Worm (Caenorhabditis elegans) whole organism, L4 larva: ENCODE data around the gene F13E9.9.

Source experiments
- F10B5.3 ChIP-seq: sonication (generic microtip); optimal IDR thresholded peaks from 2 replicates; lab custom pipeline; 2016; ENCODE audit warnings: mild to moderate bottlenecking, missing genetic modification characterization, missing compliant biosample characterization
- F26F4.8 ChIP-seq: fragments of 200-800 bp; sonication (Bioruptor generic); conservative IDR thresholded peaks from 2 replicates; pipeline ENCODE4 v1.3.6; 2022; ENCODE audit warnings: missing genetic modification characterization, missing compliant biosample characterization
- F37D6.2 ChIP-seq: sonication (generic microtip); optimal IDR thresholded peaks from 2 replicates; lab custom pipeline; 2016; ENCODE audit warnings: mild to moderate bottlenecking, missing genetic modification characterization, missing compliant biosample characterization
- F49E8.2 ChIP-seq: sonication (generic microtip); optimal IDR thresholded peaks from 2 replicates; lab custom pipeline; 2016; ENCODE audit warnings: missing compliant biosample characterization, mild to moderate bottlenecking, missing genetic modification characterization, borderline replicate concordance
- R02D3.7 ChIP-seq: fragments of 150-350 bp; sonication (generic microtip); optimal IDR thresholded peaks from 3 replicates; lab custom pipeline; 2014; ENCODE audit warnings: missing biosample characterization, missing genetic modification characterization
- T26A8.4 ChIP-seq: fragments of 200-800 bp; sonication (Bioruptor generic); IDR thresholded peaks from 2 replicates; pipeline ENCODE4 v1.3.6; 2022; ENCODE audit warnings: missing genetic modification characterization, missing compliant biosample characterization
- Y105C5A.15 ChIP-seq: fragments of 200-800 bp; sonication (Bioruptor generic); IDR thresholded peaks from 2 replicates; pipeline ENCODE4 v1.3.6; 2022; ENCODE audit warnings: missing genetic modification characterization, missing compliant biosample characterization
- Y48G9A.11 ChIP-seq: fragments of 200-800 bp; sonication (Bioruptor generic); IDR thresholded peaks from 2 replicates; pipeline ENCODE4 v1.3.6; 2022; ENCODE audit warnings: missing genetic modification reagents, missing genetic modification characterization, missing compliant biosample characterization
- ZK337.2 ChIP-seq: fragments of 200-800 bp; sonication (Bioruptor generic); IDR thresholded peaks from 2 replicates; pipeline ENCODE4 v1.3.6; 2022; ENCODE audit warnings: missing genetic modification reagents, missing genetic modification characterization, missing compliant biosample characterization
- ama-1 ChIP-seq: fragments of 150-350 bp; optimal IDR thresholded peaks from 2 replicates; lab custom pipeline; 2014; ENCODE audit warnings: inconsistent platforms, mixed read lengths
- arid-1 ChIP-seq: fragments of 200-800 bp; sonication (Bioruptor generic); conservative IDR thresholded peaks from 2 replicates; pipeline ENCODE4 v1.3.6; 2022; ENCODE audit warnings: missing genetic modification reagents, missing genetic modification characterization, missing compliant biosample characterization
- ceh-20 ChIP-seq: fragments of 200-800 bp; sonication (Bioruptor generic); IDR thresholded peaks from 2 replicates; pipeline ENCODE4 v1.3.6; 2022; ENCODE audit warnings: missing genetic modification reagents, missing genetic modification characterization, missing compliant biosample characterization
- ceh-28 ChIP-seq: fragments of 150-350 bp; optimal IDR thresholded peaks from 2 replicates; lab custom pipeline; 2014; ENCODE audit warnings: missing biosample characterization, missing genetic modification reagents, missing genetic modification characterization
- ceh-32 ChIP-seq: sonication (generic microtip); optimal IDR thresholded peaks from 2 replicates; lab custom pipeline; 2016; ENCODE audit warnings: mild to moderate bottlenecking, missing genetic modification characterization, missing compliant biosample characterization; ENCODE audit not compliant: poor library complexity
- ceh-62 ChIP-seq: sonication (generic microtip); optimal IDR thresholded peaks from 2 replicates; lab custom pipeline; 2017; ENCODE audit warnings: missing biosample characterization, missing genetic modification characterization
- ceh-82 ChIP-seq: sonication (generic microtip); optimal IDR thresholded peaks from 2 replicates; lab custom pipeline; 2017; ENCODE audit warnings: missing biosample characterization, missing genetic modification characterization
- daf-12 ChIP-seq: fragments of 150-350 bp; optimal IDR thresholded peaks from 2 replicates; lab custom pipeline; 2014; ENCODE audit warnings: missing biosample characterization, missing genetic modification reagents, missing genetic modification characterization
- daf-16 ChIP-seq, 3 experiments: sonication (generic microtip); optimal IDR thresholded peaks; 2 replicates each; lab custom pipeline; 2016 to 2017; ENCODE audit warnings: missing genetic modification characterization in 3 of 3, missing genetic modification reagents in 3 of 3, mild to moderate bottlenecking in 2 of 3, missing compliant biosample characterization in 2 of 3, missing biosample characterization in 1 of 3, moderate library complexity in 1 of 3
- dmd-8 ChIP-seq: fragments of 200-800 bp; sonication (Bioruptor generic); IDR thresholded peaks from 2 replicates; pipeline ENCODE4 v1.3.6; 2022; ENCODE audit warnings: missing genetic modification characterization, missing compliant biosample characterization
- dpl-1 ChIP-seq: fragments of 150-350 bp; optimal IDR thresholded peaks from 2 replicates; lab custom pipeline; 2014; ENCODE audit warnings: missing biosample characterization, missing genetic modification reagents, missing genetic modification characterization
- egl-27 ChIP-seq: sonication (generic microtip); optimal IDR thresholded peaks from 3 replicates; lab custom pipeline; 2017; ENCODE audit warnings: missing biosample characterization, missing genetic modification reagents, missing genetic modification characterization
- fkh-10 ChIP-seq: fragments of 150-350 bp; optimal IDR thresholded peaks from 2 replicates; lab custom pipeline; 2014; ENCODE audit warnings: missing biosample characterization, missing genetic modification reagents, missing genetic modification characterization
- gei-8 ChIP-seq: fragments of 200-800 bp; sonication (Bioruptor generic); optimal IDR thresholded peaks from 2 replicates; lab custom pipeline; 2018; ENCODE audit warnings: mild to moderate bottlenecking, missing genetic modification characterization, missing compliant biosample characterization
- hlh-11 ChIP-seq: fragments of 200-800 bp; sonication (Bioruptor generic); optimal IDR thresholded peaks from 2 replicates; lab custom pipeline; 2018; ENCODE audit warnings: mild to moderate bottlenecking, missing genetic modification characterization, missing compliant biosample characterization
- lin-13 ChIP-seq: fragments of 150-350 bp; optimal IDR thresholded peaks from 2 replicates; lab custom pipeline; 2014; ENCODE audit warnings: missing biosample characterization, missing genetic modification reagents, missing genetic modification characterization
- lin-15B ChIP-seq: fragments of 150-350 bp; sonication (generic microtip); optimal IDR thresholded peaks from 3 replicates; lab custom pipeline; 2014; ENCODE audit warnings: missing biosample characterization, missing genetic modification characterization
- lin-29 ChIP-seq: fragments of 200-800 bp; sonication (Bioruptor generic); IDR thresholded peaks from 2 replicates; pipeline ENCODE4 v1.3.6; 2022; ENCODE audit warnings: missing genetic modification reagents, missing genetic modification characterization, missing compliant biosample characterization
- madf-9 ChIP-seq: fragments of 200-800 bp; sonication (Bioruptor generic); conservative IDR thresholded peaks from 2 replicates; pipeline ENCODE4 v1.3.6; 2022; ENCODE audit warnings: missing genetic modification reagents, missing genetic modification characterization, missing compliant biosample characterization
- mes-2 ChIP-seq: sonication (generic microtip); optimal IDR thresholded peaks from 2 replicates; lab custom pipeline; 2016; ENCODE audit warnings: missing genotype, mild to moderate bottlenecking, missing genetic modification characterization, missing compliant biosample characterization; ENCODE audit not compliant: poor library complexity, severe bottlenecking
- nhr-102 ChIP-seq: sonication (generic microtip); optimal IDR thresholded peaks from 2 replicates; lab custom pipeline; 2016; ENCODE audit warnings: mild to moderate bottlenecking, missing genetic modification characterization, moderate library complexity, missing compliant biosample characterization
- nhr-11 ChIP-seq: fragments of 150-350 bp; optimal IDR thresholded peaks from 2 replicates; lab custom pipeline; 2014; ENCODE audit warnings: missing biosample characterization, missing genetic modification characterization
- nhr-237 ChIP-seq: sonication (generic microtip); optimal IDR thresholded peaks from 2 replicates; lab custom pipeline; 2017; ENCODE audit warnings: missing biosample characterization, missing genetic modification characterization
- nhr-25 ChIP-seq: sonication (generic microtip); optimal IDR thresholded peaks from 2 replicates; lab custom pipeline; 2017; ENCODE audit warnings: missing genetic modification characterization, mild to moderate bottlenecking, missing compliant biosample characterization, antibody characterized with exemption, moderate library complexity, borderline replicate concordance; ENCODE audit not compliant: insufficient read depth
- nhr-41 ChIP-seq: fragments of 200-800 bp; sonication (Bioruptor generic); IDR thresholded peaks from 2 replicates; pipeline ENCODE4 v1.3.6; 2022; ENCODE audit warnings: missing genetic modification reagents, missing genetic modification characterization, missing compliant biosample characterization
- pha-4 ChIP-seq, 2 experiments: fragments of 150-350 bp in 1 of 2; fragments of 200-800 bp in 1 of 2; sonication (Bioruptor generic) in 1 of 2; IDR thresholded peaks in 1 of 2; optimal IDR thresholded peaks in 1 of 2; 2 replicates each; pipeline versions ENCODE4 v1.3.6 to Lab custom; 2014 to 2022; ENCODE audit warnings: missing genetic modification characterization in 2 of 2, missing genetic modification reagents in 2 of 2, missing biosample characterization in 1 of 2, missing compliant biosample characterization in 1 of 2
- pqm-1 ChIP-seq: sonication (generic microtip); optimal IDR thresholded peaks from 2 replicates; lab custom pipeline; 2017; ENCODE audit warnings: missing biosample characterization, missing genetic modification characterization
- saeg-2 ChIP-seq: fragments of 200-800 bp; sonication (Bioruptor generic); IDR thresholded peaks from 2 replicates; pipeline ENCODE4 v1.3.6; 2022; ENCODE audit warnings: missing genetic modification reagents, missing genetic modification characterization, missing compliant biosample characterization
- sdz-12 ChIP-seq: fragments of 200-800 bp; sonication (Bioruptor generic); optimal IDR thresholded peaks from 2 replicates; lab custom pipeline; 2018; ENCODE audit warnings: mild to moderate bottlenecking, missing genetic modification characterization, missing compliant biosample characterization
- skn-1 ChIP-seq: fragments of 150-350 bp; optimal IDR thresholded peaks from 2 replicates; lab custom pipeline; 2014; ENCODE audit warnings: missing biosample characterization, missing genetic modification characterization
- snpc-1.2 ChIP-seq: fragments of 200-800 bp; sonication (Bioruptor generic); IDR thresholded peaks from 2 replicates; pipeline ENCODE4 v1.3.6; 2022; ENCODE audit warnings: missing genetic modification reagents, missing genetic modification characterization, missing compliant biosample characterization
- spr-3 ChIP-seq: fragments of 200-800 bp; sonication (Bioruptor generic); optimal IDR thresholded peaks from 2 replicates; lab custom pipeline; 2018; ENCODE audit warnings: mild to moderate bottlenecking, missing genetic modification characterization, missing compliant biosample characterization
- tra-1 ChIP-seq: fragments of 200-800 bp; sonication (Bioruptor generic); IDR thresholded peaks from 2 replicates; pipeline ENCODE4 v1.3.6; 2022; ENCODE audit warnings: missing genetic modification reagents, missing genetic modification characterization, missing compliant biosample characterization
- unc-130 ChIP-seq: sonication (generic microtip); optimal IDR thresholded peaks from 2 replicates; lab custom pipeline; 2016; ENCODE audit warnings: missing genetic modification reagents, missing genetic modification characterization, missing compliant biosample characterization
- unc-39 ChIP-seq: sonication (generic microtip); optimal IDR thresholded peaks from 2 replicates; lab custom pipeline; 2017; ENCODE audit warnings: missing biosample characterization, missing genetic modification characterization
- unc-62 ChIP-seq, 3 experiments: fragments of 150-350 bp in 1 of 3; sonication (generic microtip); optimal IDR thresholded peaks in 2 of 3; peaks in 1 of 3; 1 replicate in 1 of 3; 2 replicates in 2 of 3; lab custom pipeline; 2014 to 2017; ENCODE audit warnings: missing biosample characterization in 3 of 3, missing genetic modification characterization in 3 of 3, missing genetic modification reagents in 3 of 3, missing genotype in 1 of 3
- zag-1 ChIP-seq: fragments of 150-350 bp; optimal IDR thresholded peaks from 2 replicates; lab custom pipeline; 2014; ENCODE audit warnings: missing biosample characterization, missing genetic modification characterization
- zfp-2 ChIP-seq: sonication (generic microtip); optimal IDR thresholded peaks from 2 replicates; lab custom pipeline; 2016; ENCODE audit warnings: mild to moderate bottlenecking, missing genetic modification characterization, missing compliant biosample characterization
- zip-2 ChIP-seq: fragments of 150-350 bp; optimal IDR thresholded peaks from 2 replicates; lab custom pipeline; 2014; ENCODE audit warnings: missing biosample characterization, missing genetic modification characterization
- ztf-11 ChIP-seq: fragments of 150-350 bp; optimal IDR thresholded peaks from 2 replicates; lab custom pipeline; 2014; ENCODE audit warnings: missing biosample characterization, missing genetic modification characterization
- ztf-7 ChIP-seq: fragments of 150-350 bp; optimal IDR thresholded peaks from 2 replicates; lab custom pipeline; 2014; ENCODE audit warnings: missing biosample characterization, missing genetic modification characterization

The F13E9.9 gene

ce11 chrIV:10933062-10933552 lies 34.1 kb upstream of the F13E9.9 start, which contains the start of the genes dnc-1 and lsm-7 (continued):
- TF ChIP-seq unc-39 (tag; lab: Kevin White, UChicago) (no peak), F37D6.2 (tag; lab: Kevin White, UChicago) (peak; percentile 5), ama-1 (lab: Kevin White, UChicago) (peak; percentile 8), T26A8.4 (peak; percentile 39), sdz-12 (GFP tag; lab: Kevin White, UChicago) (no peak), snpc-1.2 (GFP tag; lab: Robert Waterston, UW) (peak; percentile 55; the same call in 1 of the 2 replicates), nhr-11 (tag; lab: Kevin White, UChicago) (peak; percentile 41), spr-3 (GFP tag; lab: Kevin White, UChicago) (no peak), Y48G9A.11 (GFP tag; lab: Robert Waterston, UW) (no peak), arid-1 (GFP tag; lab: Robert Waterston, UW) (no peak; the same call in 1 of the 2 replicates), hlh-11 (tag; lab: Kevin White, UChicago) (peak; percentile 79), dpl-1 (GFP tag; lab: Kevin White, UChicago) (peak; percentile 76), ztf-11 (tag; lab: Kevin White, UChicago) (no peak), F26F4.8 (GFP tag; lab: Robert Waterston, UW) (no peak), lin-15B (tag; lab: Kevin White, UChicago) (no peak), ceh-32 (tag; lab: Kevin White, UChicago) (no peak), mes-2 (peak; percentile 80), F10B5.3 (tag; lab: Kevin White, UChicago) (no peak), nhr-25 (peak; percentile 2), lin-13 (GFP tag; lab: Kevin White, UChicago) (peak; percentile 57), nhr-237 (no peak), ceh-82 (tag; lab: Kevin White, UChicago) (no peak), pha-4 (GFP tag; IDR thresholded peaks at IDR 0.05; lab: Robert Waterston, UW) (no peak; the same call in 1 of the 2 replicates), pha-4 (tag; optimal IDR thresholded peaks at IDR 0.05; lab: Kevin White, UChicago) (peak; percentile 15), pqm-1 (tag; lab: Kevin White, UChicago) (no peak), daf-12 (tag; lab: Kevin White, UChicago) (no peak), zag-1 (tag; lab: Kevin White, UChicago) (no peak), ceh-62 (no peak), saeg-2 (no peak), daf-16 (GFP tag; optimal IDR thresholded peaks at IDR 0.05; lab: Kevin White, UChicago) (no peak), daf-16 (tag; optimal IDR thresholded peaks at IDR 0.05; lab: Kevin White, UChicago) (peak; percentile 82), zfp-2 (no peak), nhr-41 (GFP tag; lab: Robert Waterston, UW) (no peak), R02D3.7 (tag; lab: Kevin White, UChicago) (no peak), dmd-8 (GFP tag; lab: Robert Waterston, UW) (peak; percentile 16; the same call in 1 of the 2 replicates), fkh-10 (peak; percentile 63), gei-8 (GFP tag; lab: Kevin White, UChicago) (no peak), lin-29 (GFP tag; lab: Robert Waterston, UW) (peak; percentile 7; the same call in 1 of the 2 replicates), unc-130 (GFP tag; lab: Kevin White, UChicago) (peak; percentile 6), F49E8.2 (tag; lab: Kevin White, UChicago) (no peak), tra-1 (GFP tag; lab: Robert Waterston, UW) (no peak), madf-9 (GFP tag; lab: Robert Waterston, UW) (peak; percentile 61), ceh-28 (tag; lab: Kevin White, UChicago) (no peak), unc-62 (GFP tag; optimal IDR thresholded peaks at IDR 0.05 in 1 of 2; lab: Kevin White, UChicago) (no peak), unc-62 (tag; optimal IDR thresholded peaks at IDR 0.05; lab: Kevin White, UChicago) (no peak), ztf-7 (peak; percentile 5), ZK337.2 (GFP tag; lab: Robert Waterston, UW) (no peak), ceh-20 (GFP tag; lab: Robert Waterston, UW) (peak; percentile 65), Y105C5A.15 (GFP tag; lab: Robert Waterston, UW) (no peak), nhr-102 (no peak), zip-2 (tag; lab: Kevin White, UChicago) (no peak), egl-27 (no peak), skn-1 (tag; lab: Kevin White, UChicago) (no peak)
